Fruit fly (Drosophila melanogaster): ENCODE results near the gene CG6683.

dm6 chr3L:8520252-8520651 lies 5.5 kb upstream of the CG6683 start, which contains the start of gene se:
- TF ChIP-seq Hr39 (optimal IDR thresholded peaks at IDR 0.05) = no peak
- no peak for TF ChIP-seq CG6813 (GFP tag; optimal IDR thresholded peaks at IDR 0.05)
- no peak for TF ChIP-seq CG11504 (tag; optimal IDR thresholded peaks at IDR 0.05)
- no peak for TF ChIP-seq CG1647 (GFP tag; optimal IDR thresholded peaks at IDR 0.05)
- no peak for TF ChIP-seq HLH3B (GFP tag; IDR thresholded peaks at IDR 0.05)
- TF ChIP-seq lilli (GFP tag; optimal IDR thresholded peaks at IDR 0.05) = no peak
- TF ChIP-seq gfzf (GFP tag; optimal IDR thresholded peaks at IDR 0.05) = no peak
- no peak for TF ChIP-seq pan (optimal IDR thresholded peaks at IDR 0.05)
- TF ChIP-seq pan (GFP tag; optimal IDR thresholded peaks at IDR 0.05 in 1 of 2, IDR thresholded peaks at IDR 0.05 in 1 of 2) = no peak
- no peak for TF ChIP-seq CG32532 (GFP tag; IDR thresholded peaks at IDR 0.05)
